Worm (Caenorhabditis elegans) whole organism, L3 larva: ENCODE data around the gene srv-8.

Source experiments
- ZK546.5 ChIP-seq: sonication (generic microtip); optimal IDR thresholded peaks from 2 replicates; lab custom pipeline; 2017; ENCODE audit warnings: missing biosample characterization, missing genetic modification characterization
- ceh-28 ChIP-seq: fragments of 150-350 bp; optimal IDR thresholded peaks from 2 replicates; lab custom pipeline; 2014; ENCODE audit warnings: missing biosample characterization, missing genetic modification reagents, missing genetic modification characterization
- daf-12 ChIP-seq: fragments of 150-350 bp; optimal IDR thresholded peaks from 2 replicates; lab custom pipeline; 2014; ENCODE audit warnings: missing biosample characterization, missing genetic modification reagents, missing genetic modification characterization
- egl-27 ChIP-seq: sonication (generic microtip); optimal IDR thresholded peaks from 4 replicates; lab custom pipeline; 2017; ENCODE audit warnings: missing biosample characterization, missing genetic modification reagents, missing genetic modification characterization
- egl-5 ChIP-seq: fragments of 150-350 bp; optimal IDR thresholded peaks from 2 replicates; lab custom pipeline; 2017; ENCODE audit warnings: missing biosample characterization, missing genetic modification reagents, missing genetic modification characterization, inconsistent platforms
- elt-3 ChIP-seq, 3 experiments: fragments of 150-350 bp in 1 of 3; sonication (generic microtip) in 2 of 3; optimal IDR thresholded peaks; 2 replicates in 2 of 3; 4 replicates in 1 of 3; lab custom pipeline; 2014 to 2017; ENCODE audit warnings: missing biosample characterization in 3 of 3, missing genetic modification characterization in 3 of 3
- jun-1 ChIP-seq: fragments of 150-350 bp; optimal IDR thresholded peaks from 2 replicates; lab custom pipeline; 2014; ENCODE audit warnings: missing biosample characterization, missing genetic modification reagents, missing genetic modification characterization
- nhr-12 ChIP-seq: fragments of 150-350 bp; optimal IDR thresholded peaks from 2 replicates; lab custom pipeline; 2014; ENCODE audit warnings: missing biosample characterization, missing genetic modification characterization
- nhr-76 ChIP-seq: fragments of 150-350 bp; sonication (generic microtip); optimal IDR thresholded peaks from 5 replicates; lab custom pipeline; 2014; ENCODE audit warnings: missing biosample characterization, missing genetic modification characterization
- pha-4 ChIP-seq: fragments of 150-350 bp; optimal IDR thresholded peaks from 2 replicates; lab custom pipeline; 2014; ENCODE audit warnings: missing biosample characterization, missing genetic modification reagents, missing genetic modification characterization
- skn-1 ChIP-seq: fragments of 150-350 bp; optimal IDR thresholded peaks from 2 replicates; lab custom pipeline; 2014; ENCODE audit warnings: missing biosample characterization, missing genetic modification characterization
- snpc-4 ChIP-seq: fragments of 150-350 bp; optimal IDR thresholded peaks from 2 replicates; lab custom pipeline; 2014; ENCODE audit warnings: missing biosample characterization, missing genetic modification characterization
- unc-62 ChIP-seq: fragments of 150-350 bp; sonication (generic microtip); optimal IDR thresholded peaks from 4 replicates; lab custom pipeline; 2014; ENCODE audit warnings: missing biosample characterization, missing genetic modification reagents, missing genetic modification characterization
- ztf-11 ChIP-seq: fragments of 150-350 bp; optimal IDR thresholded peaks from 2 replicates; lab custom pipeline; 2014; ENCODE audit warnings: missing biosample characterization, missing genetic modification characterization

DNA sequence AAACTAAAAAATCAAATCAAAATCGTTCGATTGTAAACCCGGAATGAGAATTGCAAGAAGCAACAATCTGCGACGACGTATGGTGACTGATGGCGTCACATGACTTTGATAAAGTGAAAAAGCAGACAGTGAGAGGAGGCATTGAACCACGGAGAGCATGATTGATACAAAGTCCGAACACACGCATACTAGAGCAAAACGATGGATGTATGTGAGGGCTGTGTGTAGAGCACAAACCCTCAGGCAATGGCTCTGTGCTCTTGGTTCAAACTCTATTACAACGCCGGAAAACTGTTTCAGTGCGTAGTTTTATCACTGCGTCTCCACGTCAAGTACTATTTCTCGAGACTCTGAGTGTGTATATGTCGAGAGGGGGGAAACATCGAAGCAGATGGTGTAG lies 18.0 kb downstream of the srv-8 start:
- TF ChIP-seq elt-3 (tag; optimal IDR thresholded peaks at IDR 0.05; lab: Kevin White, UChicago) (no peak), snpc-4 (no peak), unc-62 (GFP tag; lab: Kevin White, UChicago) (no peak), nhr-76 (tag; lab: Kevin White, UChicago) (no peak), nhr-12 (tag; lab: Kevin White, UChicago) (no peak), skn-1 (tag; lab: Kevin White, UChicago) (no peak), ztf-11 (tag; lab: Kevin White, UChicago) (no peak), egl-5 (tag; lab: Kevin White, UChicago) (peak; percentile 52), egl-27 (no peak), jun-1 (tag; lab: Kevin White, UChicago) (no peak), daf-12 (tag; lab: Kevin White, UChicago) (no peak), ZK546.5 (tag; lab: Kevin White, UChicago) (no peak), pha-4 (tag; lab: Kevin White, UChicago) (no peak), ceh-28 (tag; lab: Kevin White, UChicago) (no peak)
